Worm (Caenorhabditis elegans): ENCODE measurements around the gene Y54G2A.76.
"Not testable (repeated sequence)": the region's sequence is repeated elsewhere in the genome, so short reads cannot be mapped to it uniquely, and the experiment has no call there.

The Y54G2A.76 gene

DNA sequence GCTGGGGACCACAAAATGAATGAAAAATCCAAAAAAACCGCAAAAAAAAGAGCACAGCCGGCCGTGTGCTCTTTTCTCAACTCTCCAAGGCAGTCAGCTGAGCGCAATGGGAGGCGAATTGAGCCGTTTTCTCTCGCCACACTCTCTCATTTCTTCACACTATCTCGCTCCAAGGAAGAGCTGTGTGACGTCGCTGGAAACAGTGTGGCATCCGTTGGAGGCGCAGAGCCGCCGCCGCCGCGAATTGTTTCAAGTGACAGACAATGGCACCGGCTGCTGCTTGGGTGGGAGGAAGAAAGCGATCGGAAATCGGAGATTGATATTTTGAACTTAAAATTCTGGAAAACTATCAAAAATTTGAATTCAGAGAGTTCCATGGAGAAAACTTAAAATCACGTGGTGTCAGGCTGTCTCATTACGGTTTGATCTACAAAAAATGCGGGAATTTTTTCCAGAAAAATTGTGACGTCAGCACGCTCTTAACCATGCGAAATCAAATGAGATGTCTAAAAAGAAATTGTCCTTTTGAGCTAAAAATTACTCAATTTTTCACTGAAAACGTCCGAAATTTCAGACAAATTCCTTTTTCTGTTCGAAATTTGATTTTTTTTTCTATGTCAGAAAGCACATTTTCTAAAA is 33.1 kb upstream of the Y54G2A.76 start (continued):
- TF ChIP-seq gei-8 (GFP tag; optimal IDR thresholded peaks at IDR 0.05) = no peak
- 0 out of 2 replicates have a peak, but pooled peaks have one; percentile 32 for TF ChIP-seq lim-7 (GFP tag; IDR thresholded peaks at IDR 0.05)
- TF ChIP-seq ctbp-1 (GFP tag; IDR thresholded peaks at IDR 0.05) = peak; percentile 58; the same call in 1 of the 2 replicates
- TF ChIP-seq dve-1 (tag; optimal IDR thresholded peaks at IDR 0.05; ENCODE audit: insufficient read depth) = peak; percentile 7
- peak; percentile 3 for TF ChIP-seq mep-1 (tag; optimal IDR thresholded peaks at IDR 0.05)
- TF ChIP-seq hif-1 (tag; optimal IDR thresholded peaks at IDR 0.05) = peak in 1 of 2 experiments; percentile 29
- TF ChIP-seq lin-13 (GFP tag; optimal IDR thresholded peaks at IDR 0.05) = no peak
- peak; percentile 45 for TF ChIP-seq rbr-2 (tag; optimal IDR thresholded peaks at IDR 0.05)
- TF ChIP-seq R02D3.7 (tag; optimal IDR thresholded peaks at IDR 0.05) = no peak
- TF ChIP-seq skn-1 (tag; optimal IDR thresholded peaks at IDR 0.05) = no peak
- TF ChIP-seq Y48G9A.11 (GFP tag; IDR thresholded peaks at IDR 0.05) = no peak
- no peak for TF ChIP-seq attf-4 (tag; optimal IDR thresholded peaks at IDR 0.05)

DNA sequence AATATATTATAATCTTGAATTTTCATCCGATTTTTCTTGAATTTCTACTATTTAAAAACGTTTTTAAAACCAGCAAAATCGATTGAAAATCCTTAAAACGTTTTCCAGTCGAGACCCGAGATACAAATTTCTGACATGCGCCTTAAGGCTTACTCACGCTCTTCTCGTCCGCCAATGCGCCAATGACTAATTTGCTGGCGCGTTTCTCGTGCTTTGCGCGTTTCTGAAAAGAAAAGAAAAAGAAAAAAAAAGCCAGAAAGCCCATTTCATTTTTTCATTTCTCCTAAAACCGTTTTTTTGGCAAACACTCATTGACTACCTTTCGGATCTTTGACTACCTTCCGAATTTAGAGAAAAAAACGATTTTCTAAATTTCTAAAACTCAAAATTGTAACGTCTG is 32.5 kb upstream of the Y54G2A.76 start:
- no peak for TF ChIP-seq ctbp-1 (GFP tag; IDR thresholded peaks at IDR 0.05)
- no peak for TF ChIP-seq lin-29 (GFP tag; IDR thresholded peaks at IDR 0.05)
- TF ChIP-seq ZK337.2 (GFP tag; IDR thresholded peaks at IDR 0.05) = no peak
- TF ChIP-seq hif-1 (tag; optimal IDR thresholded peaks at IDR 0.05) = no peak
- no peak for TF ChIP-seq ama-1 (optimal IDR thresholded peaks at IDR 0.05)
- no peak for TF ChIP-seq ces-1 (GFP tag; optimal IDR thresholded peaks at IDR 0.05)
- no peak for TF ChIP-seq vab-7 (GFP tag; IDR thresholded peaks at IDR 0.05)
- TF ChIP-seq daf-19 (GFP tag; conservative IDR thresholded peaks at IDR 0.05) = no peak
- TF ChIP-seq F49E8.2 (tag; optimal IDR thresholded peaks at IDR 0.05; ENCODE audit: borderline replicate concordance) = no peak
- TF ChIP-seq hmg-1.1 (GFP tag; IDR thresholded peaks at IDR 0.05) = no peak
- no peak for TF ChIP-seq nhr-42 (GFP tag; IDR thresholded peaks at IDR 0.05)

DNA sequence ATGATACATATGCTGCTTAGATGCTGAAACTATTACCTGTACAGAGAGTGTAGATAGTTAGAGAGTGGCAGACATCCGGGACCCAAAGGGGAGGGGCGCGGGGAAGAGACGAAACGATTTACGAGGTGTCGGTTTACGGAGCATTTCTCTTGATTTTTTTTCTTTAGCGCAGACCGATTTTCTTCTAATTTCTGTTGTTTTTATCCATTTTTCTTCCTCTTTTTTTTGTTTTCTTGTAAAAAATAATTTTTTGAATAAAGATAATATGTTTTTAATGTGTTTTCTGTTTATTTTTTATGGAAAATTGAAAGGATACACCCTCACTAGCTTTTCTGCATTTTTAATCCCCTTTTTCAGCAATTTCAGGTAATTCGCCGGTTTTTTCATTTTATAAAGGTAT is 31.4 kb upstream of the Y54G2A.76 start, which contains the start of gene Y54G2A.72:
TSS of gene Y54G2A.72 (plus strand) at position 301 of the 400 bp plus-strand sequence.
- not testable (repeated sequence) for TF ChIP-seq ceh-44 (GFP tag; IDR thresholded peaks at IDR 0.05); ces-1 (GFP tag; optimal IDR thresholded peaks at IDR 0.05); ctbp-1 (GFP tag; IDR thresholded peaks at IDR 0.05)

DNA sequence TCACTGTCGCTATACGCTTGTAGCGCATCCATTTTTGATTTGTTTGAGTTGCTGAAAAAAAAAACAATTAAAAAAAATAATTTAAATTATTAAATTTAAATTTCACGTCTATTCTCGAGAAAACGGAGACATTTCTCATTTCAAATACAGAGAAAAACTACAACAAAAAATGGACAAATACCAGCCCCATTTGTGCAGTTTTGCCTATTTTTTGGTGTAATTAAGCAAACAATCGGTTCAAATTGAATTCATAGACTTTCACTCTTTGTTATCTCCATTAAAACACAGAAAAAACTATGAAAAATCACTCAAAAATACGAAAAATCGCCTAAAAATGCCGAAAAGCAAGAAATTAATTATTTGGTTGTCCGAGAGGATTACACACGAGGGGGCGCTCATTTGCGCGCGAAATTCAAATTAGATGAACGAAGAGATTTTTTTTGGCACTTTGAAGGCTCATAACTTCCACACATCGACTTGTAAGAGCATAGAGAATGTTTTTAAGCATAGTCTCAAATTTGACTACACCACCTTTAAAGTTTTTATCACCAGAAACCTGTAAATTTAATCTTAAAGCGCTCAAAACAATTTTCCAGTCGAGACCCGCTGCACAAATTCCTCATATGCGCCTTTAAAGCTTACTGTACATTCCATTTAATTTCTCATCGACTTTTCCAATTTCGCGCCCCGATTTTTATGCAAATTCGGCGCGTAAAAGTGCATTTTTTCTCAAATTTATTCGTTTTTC is 26.2 kb upstream of the Y54G2A.76 start, which contains the start of gene Y54G2A.12:
TSS of gene Y54G2A.12 (minus strand) at position 51 of the 748 bp plus-strand sequence.
- TF ChIP-seq F49E8.2 (tag; optimal IDR thresholded peaks at IDR 0.05; ENCODE audit: borderline replicate concordance) (peak; percentile 61), sdz-12 (GFP tag; optimal IDR thresholded peaks at IDR 0.05) (no peak), Y48G9A.11 (GFP tag; IDR thresholded peaks at IDR 0.05) (0 out of 2 replicates have a peak, but pooled peaks have one; percentile 46), ces-1 (GFP tag; optimal IDR thresholded peaks at IDR 0.05) (no peak)

DNA sequence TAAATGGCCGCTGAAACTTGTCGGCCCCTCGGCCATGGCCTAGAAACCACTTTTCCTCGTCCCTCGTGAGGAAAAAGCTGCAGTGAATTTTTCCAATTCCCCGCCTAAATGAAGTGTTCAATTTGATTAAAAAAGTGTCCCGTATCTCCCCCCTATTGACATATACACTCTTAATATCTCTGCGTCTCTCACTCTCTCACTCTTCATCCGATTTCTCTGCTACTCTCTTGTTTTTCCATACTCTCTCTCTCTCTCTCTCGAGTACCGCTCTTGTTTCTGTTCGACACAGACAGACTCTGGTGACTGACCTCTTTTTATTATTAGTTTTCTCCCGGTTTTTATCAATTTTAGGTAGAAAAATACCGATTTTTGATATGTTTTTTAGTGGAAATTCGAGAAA is 24.2 kb upstream of the Y54G2A.76 start:
- TF ChIP-seq ceh-62 (tag; optimal IDR thresholded peaks at IDR 0.05) (no peak), hlh-11 (tag; optimal IDR thresholded peaks at IDR 0.05) (peak; percentile 53), pqm-1 (tag; optimal IDR thresholded peaks at IDR 0.05) (no peak), nhr-11 (tag; optimal IDR thresholded peaks at IDR 0.05) (no peak), ama-1 (optimal IDR thresholded peaks at IDR 0.05) (no peak), unc-130 (GFP tag; optimal IDR thresholded peaks at IDR 0.05) (no peak), nhr-42 (GFP tag; IDR thresholded peaks at IDR 0.05) (no peak), nhr-25 (tag; optimal IDR thresholded peaks at IDR 0.05; ENCODE audit: borderline replicate concordance, insufficient read depth) (no peak), lsy-2 (tag; optimal IDR thresholded peaks at IDR 0.05) (peak in 1 of 2 experiments; percentile 49), lin-29 (GFP tag; IDR thresholded peaks at IDR 0.05) (no peak), lim-7 (GFP tag; IDR thresholded peaks at IDR 0.05) (no peak), skn-1 (tag; optimal IDR thresholded peaks at IDR 0.05) (no peak), nhr-28 (tag; optimal IDR thresholded peaks at IDR 0.05) (peak; percentile 31), nhr-6 (tag; optimal IDR thresholded peaks at IDR 0.05) (peak; percentile 28), tra-1 (GFP tag; IDR thresholded peaks at IDR 0.05) (no peak), madf-5 (GFP tag; IDR thresholded peaks at IDR 0.05) (no peak), aha-1 (tag) (no peak), daf-8 (GFP tag; IDR thresholded peaks at IDR 0.05) (no peak), cey-2 (tag; optimal IDR thresholded peaks at IDR 0.05; ENCODE audit: borderline replicate concordance, insufficient read depth) (no peak), nhr-77 (tag; optimal IDR thresholded peaks at IDR 0.05) (no peak), saeg-2 (GFP tag; IDR thresholded peaks at IDR 0.05) (no peak), Y75B8A.6 (GFP tag; IDR thresholded peaks at IDR 0.05) (no peak)

All from whole organism, L4 larva.